Fruit fly (Drosophila melanogaster) whole organism, wandering third instar larva: Measurements from ENCODE around the gene CG31087.

Experiments used
- Abd-B ChIP-seq: fragments of >200 bp; optimal IDR thresholded peaks from 2 replicates; lab custom pipeline; 2017; ENCODE audit warnings: missing biosample characterization, missing genetic modification characterization
- CG32264 ChIP-seq: fragments of 200-800 bp; sonication (Bioruptor generic); optimal IDR thresholded peaks from 2 replicates; lab custom pipeline; 2016; ENCODE audit warnings: missing biosample characterization, missing genetic modification characterization
- CG9705 ChIP-seq: fragments of 200-800 bp; sonication (Bioruptor generic); optimal IDR thresholded peaks from 2 replicates; lab custom pipeline; 2018; ENCODE audit warnings: missing biosample characterization, mild to moderate bottlenecking, missing genetic modification characterization
- CrebA ChIP-seq: fragments of 200-800 bp; sonication (Bioruptor generic); optimal IDR thresholded peaks from 2 replicates; lab custom pipeline; 2016; ENCODE audit warnings: missing biosample characterization, mild to moderate bottlenecking, missing genetic modification characterization, borderline replicate concordance
- Dfd ChIP-seq: fragments of >200 bp; optimal IDR thresholded peaks from 2 replicates; lab custom pipeline; 2017; ENCODE audit warnings: missing biosample characterization, missing genetic modification characterization
- Dif ChIP-seq: fragments of 200-275, 200-300 bp; sonication (Bioruptor generic); optimal IDR thresholded peaks from 2 replicates; lab custom pipeline; 2018; ENCODE audit warnings: missing biosample characterization, missing genetic modification characterization; ENCODE audit not compliant: partially characterized antibody
- GATAd ChIP-seq: sonication (Bioruptor generic); optimal IDR thresholded peaks from 2 replicates; lab custom pipeline; 2016; ENCODE audit warnings: missing biosample characterization, missing genetic modification characterization
- HLH106 ChIP-seq: fragments of 200-800 bp; optimal IDR thresholded peaks from 3 replicates; lab custom pipeline; 2019; ENCODE audit warnings: missing biosample characterization, mild to moderate bottlenecking, missing genetic modification characterization, moderate library complexity
- Hnf4 ChIP-seq: fragments of 200-800 bp; sonication (Bioruptor generic); optimal IDR thresholded peaks from 2 replicates; lab custom pipeline; 2016; ENCODE audit warnings: missing biosample characterization, mild to moderate bottlenecking, missing genetic modification characterization
- Hr78 ChIP-seq: fragments of >200 bp; optimal IDR thresholded peaks from 2 replicates; lab custom pipeline; 2017; ENCODE audit warnings: missing biosample characterization, missing genetic modification characterization
- Hr83 ChIP-seq: fragments of 200-300 bp; sonication (Bioruptor generic); optimal IDR thresholded peaks from 2 replicates; lab custom pipeline; 2016; ENCODE audit warnings: missing biosample characterization, mild to moderate bottlenecking, missing genetic modification characterization, moderate library complexity; ENCODE audit not compliant: poor library complexity, severe bottlenecking
- Jra ChIP-seq: sonication (Bioruptor generic); optimal IDR thresholded peaks from 2 replicates; lab custom pipeline; 2016; ENCODE audit warnings: missing biosample characterization, missing genetic modification characterization
- Mio ChIP-seq: sonication (Bioruptor generic); optimal IDR thresholded peaks from 2 replicates; lab custom pipeline; 2016; ENCODE audit warnings: missing biosample characterization, missing genetic modification characterization
- Myc ChIP-seq: fragments of >200 bp; optimal IDR thresholded peaks from 2 replicates; lab custom pipeline; 2017
- N ChIP-seq: fragments of >200 bp; optimal IDR thresholded peaks from 2 replicates; lab custom pipeline; 2018; ENCODE audit warnings: missing biosample characterization, missing external identifiers, missing genetic modification characterization
- OdsH ChIP-seq: fragments of 200-800 bp; sonication (Bioruptor generic); optimal IDR thresholded peaks from 2 replicates; lab custom pipeline; 2016; ENCODE audit warnings: missing biosample characterization, mild to moderate bottlenecking, missing genetic modification characterization
- Rel ChIP-seq, 2 experiments: fragments of 200-800 bp; sonication (Bioruptor generic) in 1 of 2; optimal IDR thresholded peaks; 2 replicates in 1 of 2; 3 replicates in 1 of 2; lab custom pipeline; 2016 to 2019; ENCODE audit warnings: mild to moderate bottlenecking in 2 of 2, missing biosample characterization in 2 of 2, missing genetic modification characterization in 2 of 2, moderate library complexity in 1 of 2
- Sp1 ChIP-seq: fragments of 200-800 bp; sonication (Bioruptor generic); optimal IDR thresholded peaks from 3 replicates; lab custom pipeline; 2019; ENCODE audit warnings: missing biosample characterization, mild to moderate bottlenecking, missing genetic modification characterization, moderate library complexity
- Vsx2 ChIP-seq: fragments of 200-300, 225-300 bp; sonication (Bioruptor generic); optimal IDR thresholded peaks from 2 replicates; lab custom pipeline; 2018; ENCODE audit warnings: missing biosample characterization, missing genetic modification characterization; ENCODE audit not compliant: partially characterized antibody
- br ChIP-seq: fragments of 200-800 bp; sonication (Bioruptor generic); optimal IDR thresholded peaks from 2 replicates; lab custom pipeline; 2016; ENCODE audit warnings: missing biosample characterization, missing genetic modification characterization
- brk ChIP-seq: fragments of 200-800 bp; sonication (Bioruptor generic); optimal IDR thresholded peaks from 2 replicates; lab custom pipeline; 2016; ENCODE audit warnings: missing biosample characterization, mild to moderate bottlenecking, missing genetic modification characterization
- dl ChIP-seq, 2 experiments: fragments of 175-275, 200-275 bp in 1 of 2; fragments of 200-275 bp in 1 of 2; sonication (Bioruptor generic); optimal IDR thresholded peaks; lab custom pipeline; 2018; ENCODE audit warnings: mild to moderate bottlenecking in 2 of 2, missing biosample characterization in 2 of 2, missing genetic modification characterization in 2 of 2, moderate library complexity in 2 of 2; ENCODE audit not compliant: partially characterized antibody in 2 of 2, insufficient read depth in 1 of 2
- dmrt93B ChIP-seq: fragments of 200-800 bp; sonication (Bioruptor generic); optimal IDR thresholded peaks from 2 replicates; lab custom pipeline; 2018; ENCODE audit warnings: missing biosample characterization, mild to moderate bottlenecking, missing genetic modification characterization
- dsf ChIP-seq: sonication (Bioruptor generic); optimal IDR thresholded peaks from 2 replicates; lab custom pipeline; 2016; ENCODE audit warnings: missing biosample characterization, missing genetic modification characterization, borderline replicate concordance
- ey ChIP-seq: fragments of 200-800 bp; sonication (Bioruptor generic); optimal IDR thresholded peaks from 2 replicates; lab custom pipeline; 2016; ENCODE audit warnings: missing biosample characterization, missing genetic modification characterization
- foxo ChIP-seq, 2 experiments: fragments of 200-800 bp; sonication (Bioruptor generic); optimal IDR thresholded peaks; 2 replicates in 1 of 2; 3 replicates in 1 of 2; lab custom pipeline; 2016 to 2017; ENCODE audit warnings: missing biosample characterization in 2 of 2, missing genetic modification characterization in 2 of 2
- fru ChIP-seq: fragments of 200-800 bp; sonication (Bioruptor generic); optimal IDR thresholded peaks from 3 replicates; lab custom pipeline; 2016; ENCODE audit warnings: missing biosample characterization, mild to moderate bottlenecking, missing genetic modification characterization
- h ChIP-seq: fragments of 200-800 bp; sonication (Bioruptor generic); optimal IDR thresholded peaks from 3 replicates; lab custom pipeline; 2016; ENCODE audit warnings: missing biosample characterization, mild to moderate bottlenecking, missing genetic modification characterization
- jim ChIP-seq: fragments of 175-275, 200-325 bp; sonication (Bioruptor generic); optimal IDR thresholded peaks from 2 replicates; lab custom pipeline; 2016; ENCODE audit warnings: missing biosample characterization, mild to moderate bottlenecking, missing genetic modification characterization
- lola ChIP-seq: fragments of >200 bp; optimal IDR thresholded peaks from 2 replicates; lab custom pipeline; 2017; ENCODE audit warnings: missing biosample characterization, missing genetic modification characterization
- pan ChIP-seq: fragments of >200 bp; optimal IDR thresholded peaks from 2 replicates; lab custom pipeline; 2017
- psq ChIP-seq: fragments of 200-800 bp; sonication (Bioruptor generic); optimal IDR thresholded peaks from 3 replicates; lab custom pipeline; 2017; ENCODE audit warnings: missing biosample characterization, mild to moderate bottlenecking, missing genetic modification characterization, moderate library complexity
- rgr ChIP-seq: fragments of 200-800 bp; sonication (Bioruptor generic); optimal IDR thresholded peaks from 3 replicates; lab custom pipeline; 2016; ENCODE audit warnings: missing biosample characterization, mild to moderate bottlenecking, missing genetic modification characterization
- sage ChIP-seq: fragments of 200-800 bp; sonication (Bioruptor generic); optimal IDR thresholded peaks from 2 replicates; lab custom pipeline; 2016; ENCODE audit warnings: missing biosample characterization, mild to moderate bottlenecking, missing genetic modification characterization
- sv ChIP-seq: fragments of 200-800 bp; sonication (Bioruptor generic); optimal IDR thresholded peaks from 3 replicates; lab custom pipeline; 2016; ENCODE audit warnings: missing biosample characterization, missing genetic modification characterization
- tai ChIP-seq: sonication (Bioruptor generic); optimal IDR thresholded peaks from 2 replicates; lab custom pipeline; 2016; ENCODE audit warnings: missing biosample characterization, missing genetic modification characterization
- usp ChIP-seq: fragments of >200 bp; optimal IDR thresholded peaks from 2 replicates; lab custom pipeline; 2017; ENCODE audit warnings: missing biosample characterization, missing genetic modification characterization
- woc ChIP-seq: sonication (Bioruptor generic); optimal IDR thresholded peaks from 2 replicates; lab custom pipeline; 2016; ENCODE audit warnings: missing biosample characterization, mild to moderate bottlenecking, missing genetic modification characterization

The CG31087 gene

dm6 chr3R:25295320-25296020, 18.2 kb downstream of the CG31087 start, which contains the start of gene CG31102:
TSS of gene CG31102 (minus strand) at chr3R:25295594.
- peak; percentile 7 for TF ChIP-seq Dif
- peak; percentile 12 for TF ChIP-seq Hr83 (GFP tag; lab: Kevin White, UChicago)
- no peak for TF ChIP-seq usp
- TF ChIP-seq Mio (GFP tag; lab: Kevin White, UChicago) = no peak
- peak; percentile 82 for TF ChIP-seq CrebA (GFP tag; lab: Kevin White, UChicago)
- peak; percentile 37 for TF ChIP-seq Vsx2 (GFP tag; lab: Kevin White, UChicago)
- TF ChIP-seq jim (GFP tag; lab: Kevin White, UChicago) = no peak
- peak in 1 of 2 experiments; percentile 60 for TF ChIP-seq dl (GFP tag; optimal IDR thresholded peaks at IDR 0.05; lab: Kevin White, UChicago; ENCODE audit: insufficient read depth in 1 of 2, partially characterized antibody in 2 of 2)
- peak; percentile 39 for TF ChIP-seq fru
- TF ChIP-seq rgr (GFP tag; lab: Kevin White, UChicago) = peak; percentile 33
- no peak for TF ChIP-seq Rel (GFP tag; optimal IDR thresholded peaks at IDR 0.05; lab: Kevin White, UChicago)
- TF ChIP-seq Rel (tag; optimal IDR thresholded peaks at IDR 0.05; lab: Kevin White, UChicago) = peak; percentile 84
- no peak for TF ChIP-seq OdsH (GFP tag; lab: Kevin White, UChicago)
- TF ChIP-seq pan (lab: Kevin White, UChicago) = no peak
- peak; percentile 40 for TF ChIP-seq Hnf4 (GFP tag; lab: Kevin White, UChicago)
- TF ChIP-seq sage (GFP tag; lab: Kevin White, UChicago) = peak; percentile 7
- TF ChIP-seq CG9705 (GFP tag; lab: Kevin White, UChicago) = no peak
- TF ChIP-seq foxo (GFP tag; optimal IDR thresholded peaks at IDR 0.05; lab: Kevin White, UChicago) = no peak
- peak; percentile 32 for TF ChIP-seq Jra (GFP tag; lab: Kevin White, UChicago)
- TF ChIP-seq N = no peak
- no peak for TF ChIP-seq Abd-B (GFP tag; lab: Kevin White, UChicago)
- no peak for TF ChIP-seq CG32264 (GFP tag; lab: Kevin White, UChicago)
- no peak for TF ChIP-seq Myc (lab: Kevin White, UChicago)
- TF ChIP-seq sv (GFP tag; lab: Kevin White, UChicago) = no peak
- TF ChIP-seq br (GFP tag; lab: Kevin White, UChicago) = peak; percentile 14
- TF ChIP-seq h = peak; percentile 93
- TF ChIP-seq psq (GFP tag; lab: Kevin White, UChicago) = no peak

DNA sequence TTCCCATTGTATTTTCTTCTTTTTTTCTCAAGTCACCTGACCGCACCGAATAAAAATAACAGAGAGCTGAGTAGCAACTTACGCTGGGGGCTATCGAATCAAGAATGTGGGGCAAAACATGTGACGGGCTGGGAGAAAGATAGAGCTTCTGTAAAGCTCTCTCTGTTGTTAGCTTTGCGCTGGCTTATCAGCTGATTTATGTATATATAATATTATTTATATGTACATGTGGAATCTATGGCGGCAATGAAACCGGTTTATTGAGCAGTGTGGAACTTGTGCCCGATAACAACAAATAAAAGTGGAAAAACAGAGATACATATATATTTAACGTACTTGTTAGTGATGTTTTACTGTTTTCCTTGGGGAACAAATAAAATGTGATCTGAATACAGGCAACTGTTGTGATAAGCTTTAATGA, 20.8 kb downstream of the CG31087 start, which contains the start of gene CG31098:
TSS of gene CG31098 (minus strand) at position 114 of the 421 bp plus-strand sequence.
- TF ChIP-seq CrebA (GFP tag; lab: Kevin White, UChicago) = peak; percentile 93
- TF ChIP-seq OdsH (GFP tag; lab: Kevin White, UChicago) = peak; percentile 16
- no peak for TF ChIP-seq CG9705 (GFP tag; lab: Kevin White, UChicago)
- no peak for TF ChIP-seq pan (lab: Kevin White, UChicago)
- TF ChIP-seq fru = no peak
- TF ChIP-seq Hnf4 (GFP tag; lab: Kevin White, UChicago) = no peak
- no peak for TF ChIP-seq GATAd (GFP tag; lab: Kevin White, UChicago)
- TF ChIP-seq Hr78 (GFP tag; lab: Kevin White, UChicago) = no peak
- no peak for TF ChIP-seq Jra (GFP tag; lab: Kevin White, UChicago)
- no peak for TF ChIP-seq Dfd (GFP tag; lab: Kevin White, UChicago)
- TF ChIP-seq sage (GFP tag; lab: Kevin White, UChicago) = peak; percentile 67
- TF ChIP-seq br (GFP tag; lab: Kevin White, UChicago) = no peak
- no peak for TF ChIP-seq woc (GFP tag; lab: Kevin White, UChicago)
- no peak for TF ChIP-seq Abd-B (GFP tag; lab: Kevin White, UChicago)
- no peak for TF ChIP-seq dsf
- no peak for TF ChIP-seq lola
- TF ChIP-seq HLH106 (tag; lab: Kevin White, UChicago) = no peak
- no peak for TF ChIP-seq Vsx2 (GFP tag; lab: Kevin White, UChicago)
- TF ChIP-seq Myc (lab: Kevin White, UChicago) = no peak
- TF ChIP-seq ey = no peak
- no peak for TF ChIP-seq Sp1 (GFP tag; lab: Kevin White, UChicago)
- peak; percentile 64 for TF ChIP-seq h
- TF ChIP-seq rgr (GFP tag; lab: Kevin White, UChicago) = peak; percentile 21
- no peak for TF ChIP-seq foxo (GFP tag; optimal IDR thresholded peaks at IDR 0.05; lab: Kevin White, UChicago)
- TF ChIP-seq CG32264 (GFP tag; lab: Kevin White, UChicago) = no peak
- no peak for TF ChIP-seq dl (GFP tag; optimal IDR thresholded peaks at IDR 0.05; lab: Kevin White, UChicago; ENCODE audit: insufficient read depth in 1 of 2, partially characterized antibody in 2 of 2)
- no peak for TF ChIP-seq tai (GFP tag; lab: Kevin White, UChicago)
- no peak for TF ChIP-seq Dif
- no peak for TF ChIP-seq N
- no peak for TF ChIP-seq sv (GFP tag; lab: Kevin White, UChicago)
- TF ChIP-seq usp = no peak
- TF ChIP-seq jim (GFP tag; lab: Kevin White, UChicago) = no peak
- no peak for TF ChIP-seq Mio (GFP tag; lab: Kevin White, UChicago)
- no peak for TF ChIP-seq psq (GFP tag; lab: Kevin White, UChicago)
- no peak for TF ChIP-seq Hr83 (GFP tag; lab: Kevin White, UChicago)
- peak; percentile 85 for TF ChIP-seq Rel (GFP tag; optimal IDR thresholded peaks at IDR 0.05; lab: Kevin White, UChicago)
- no peak for TF ChIP-seq Rel (tag; optimal IDR thresholded peaks at IDR 0.05; lab: Kevin White, UChicago)
- peak; percentile 74 for TF ChIP-seq brk (GFP tag; lab: Kevin White, UChicago)
- no peak for TF ChIP-seq dmrt93B (GFP tag; lab: Kevin White, UChicago)
- TF ChIP-seq, all 38 proteins: peak for 7
